Fruit fly (Drosophila melanogaster) whole organism, embryonic: ENCODE results near the gene CG45428.

Source experiments
- Ada2b ChIP-seq: fragments of 200-800 bp; sonication (Bioruptor generic); IDR thresholded peaks from 2 replicates; pipeline ENCODE4 v1.3.6; 2022; ENCODE audit warnings: missing biosample characterization, missing genetic modification characterization
- Aef1 ChIP-seq: fragments of 200-800 bp; sonication (Bioruptor generic); IDR thresholded peaks from 3 replicates; pipeline ENCODE4 v1.3.6; 2022; ENCODE audit warnings: missing biosample characterization, missing genetic modification characterization
- Atf3 ChIP-seq: fragments of 200-800 bp; sonication (Bioruptor generic); optimal IDR thresholded peaks from 3 replicates; lab custom pipeline; 2016; ENCODE audit warnings: missing biosample characterization, missing genetic modification characterization
- CG1233 ChIP-seq: fragments of 200-800 bp; sonication (Bioruptor generic); optimal IDR thresholded peaks from 4 replicates; lab custom pipeline; 2018; ENCODE audit warnings: missing biosample characterization, mild to moderate bottlenecking, missing genetic modification characterization
- CG13123 ChIP-seq: fragments of 200-800 bp; sonication (Bioruptor generic); optimal IDR thresholded peaks from 2 replicates; lab custom pipeline; 2016; ENCODE audit warnings: missing biosample characterization, missing genetic modification characterization
- CG13296 ChIP-seq: fragments of 200-800 bp; sonication (Bioruptor generic); optimal IDR thresholded peaks from 3 replicates; lab custom pipeline; 2018; ENCODE audit warnings: missing biosample characterization, mild to moderate bottlenecking, missing genetic modification characterization
- CG13894 ChIP-seq: fragments of 200-800 bp; sonication (Bioruptor generic); optimal IDR thresholded peaks from 3 replicates; lab custom pipeline; 2018; ENCODE audit warnings: missing biosample characterization, mild to moderate bottlenecking, missing genetic modification characterization, moderate library complexity
- CG15011 ChIP-seq: fragments of 200-800 bp; sonication (Bioruptor generic); optimal IDR thresholded peaks from 3 replicates; lab custom pipeline; 2018; ENCODE audit warnings: missing biosample characterization, mild to moderate bottlenecking, missing genetic modification characterization
- CG15269 ChIP-seq: fragments of 200-800 bp; sonication (Bioruptor generic); optimal IDR thresholded peaks from 2 replicates; lab custom pipeline; 2018; ENCODE audit warnings: missing biosample characterization, mild to moderate bottlenecking, missing genetic modification characterization, moderate library complexity
- CG17186 ChIP-seq: fragments of 200-800 bp; sonication (Bioruptor generic); optimal IDR thresholded peaks from 3 replicates; lab custom pipeline; 2017; ENCODE audit warnings: missing biosample characterization, missing genetic modification reagents, missing genetic modification characterization
- CG17802 ChIP-seq: fragments of 200-800 bp; sonication (Bioruptor generic); optimal IDR thresholded peaks from 2 replicates; lab custom pipeline; 2018; ENCODE audit warnings: missing biosample characterization, mild to moderate bottlenecking, missing genetic modification characterization, moderate library complexity
- CG1832 ChIP-seq: fragments of 200-800 bp; sonication (Bioruptor generic); optimal IDR thresholded peaks from 2 replicates; lab custom pipeline; 2017; ENCODE audit warnings: missing biosample characterization, mild to moderate bottlenecking, missing genetic modification characterization, inconsistent platforms
- CG18619 ChIP-seq: fragments of 200-800 bp; sonication (Bioruptor generic); optimal IDR thresholded peaks from 3 replicates; lab custom pipeline; 2017; ENCODE audit warnings: missing biosample characterization, mild to moderate bottlenecking, missing genetic modification characterization
- CG2129 ChIP-seq: fragments of 200-800 bp; sonication (Bioruptor generic); IDR thresholded peaks from 2 replicates; pipeline ENCODE4 v1.3.6; 2022; ENCODE audit warnings: missing biosample characterization, missing genetic modification characterization; ENCODE audit not compliant: partially characterized antibody
- CG2889 ChIP-seq: fragments of 200-800 bp; sonication (Bioruptor generic); IDR thresholded peaks from 3 replicates; pipeline ENCODE4 v1.3.6; 2022; ENCODE audit warnings: missing biosample characterization, missing genetic modification characterization
- CG34224 ChIP-seq: fragments of 200-800 bp; sonication (Bioruptor generic); IDR thresholded peaks from 3 replicates; pipeline ENCODE4 v1.3.6; 2022; ENCODE audit warnings: missing biosample characterization, missing genetic modification characterization; ENCODE audit not compliant: partially characterized antibody
- CG42726 ChIP-seq: fragments of 200-800 bp; sonication (Bioruptor generic); IDR thresholded peaks from 2 replicates; pipeline ENCODE4 v1.3.6; 2022; ENCODE audit warnings: missing biosample characterization, missing genetic modification characterization; ENCODE audit not compliant: partially characterized antibody
- CG6689 ChIP-seq: fragments of 200-800 bp; sonication (Bioruptor generic); IDR thresholded peaks from 2 replicates; pipeline ENCODE4 v1.3.6; 2022; ENCODE audit warnings: missing biosample characterization, missing genetic modification characterization
- CG6791 ChIP-seq: fragments of 200-800 bp; sonication (Bioruptor generic); IDR thresholded peaks from 3 replicates; pipeline ENCODE4 v1.3.6; 2022; ENCODE audit warnings: missing biosample characterization, missing genetic modification characterization; ENCODE audit not compliant: partially characterized antibody
- CG8478 ChIP-seq: fragments of >200 bp; optimal IDR thresholded peaks from 2 replicates; lab custom pipeline; 2018
- CG8765 ChIP-seq: fragments of 200-800 bp; sonication (Bioruptor generic); IDR thresholded peaks from 2 replicates; pipeline ENCODE4 v1.3.6; 2022; ENCODE audit warnings: missing biosample characterization, missing genetic modification characterization
- CTCF ChIP-seq: fragments of 200-800 bp; sonication (Bioruptor generic); optimal IDR thresholded peaks from 2 replicates; lab custom pipeline; 2017; ENCODE audit warnings: missing biosample characterization, mild to moderate bottlenecking, missing genetic modification characterization, moderate library complexity
- ERR ChIP-seq: fragments of 200-800 bp; sonication (Bioruptor generic); optimal IDR thresholded peaks from 2 replicates; lab custom pipeline; 2016; ENCODE audit warnings: missing biosample characterization, missing genetic modification characterization
- Ets97D ChIP-seq: fragments of 200-800 bp; sonication (Bioruptor generic); optimal IDR thresholded peaks from 3 replicates; lab custom pipeline; 2016; ENCODE audit warnings: missing biosample characterization, missing genetic modification characterization
- HLH4C ChIP-seq: fragments of 200-800 bp; sonication (Bioruptor generic); IDR thresholded peaks from 3 replicates; pipeline ENCODE4 v1.3.6; 2022; ENCODE audit warnings: missing biosample characterization, missing genetic modification characterization; ENCODE audit not compliant: partially characterized antibody
- HLHmδ ChIP-seq: fragments of 200-800 bp; sonication (Bioruptor generic); optimal IDR thresholded peaks from 2 replicates; lab custom pipeline; 2018; ENCODE audit warnings: missing biosample characterization, mild to moderate bottlenecking, missing genetic modification characterization, moderate library complexity
- Hmr ChIP-seq: fragments of 200-800 bp; sonication (Bioruptor generic); optimal IDR thresholded peaks from 3 replicates; lab custom pipeline; 2017; ENCODE audit warnings: mild to moderate bottlenecking, missing biosample characterization, missing genetic modification reagents, missing genetic modification characterization
- Lpt ChIP-seq: fragments of >200 bp; optimal IDR thresholded peaks from 2 replicates; lab custom pipeline; 2018; ENCODE audit warnings: missing biosample characterization, missing genetic modification characterization
- MBD-R2 ChIP-seq: fragments of 200-800 bp; sonication (Bioruptor generic); IDR thresholded peaks from 2 replicates; pipeline ENCODE4 v1.3.6; 2022; ENCODE audit warnings: missing biosample characterization, missing genetic modification characterization
- MESR4 ChIP-seq: fragments of 200-800 bp; sonication (Bioruptor generic); optimal IDR thresholded peaks from 2 replicates; lab custom pipeline; 2018; ENCODE audit warnings: missing biosample characterization, mild to moderate bottlenecking, missing genetic modification characterization, moderate library complexity
- Med ChIP-seq: fragments of 200-800 bp; sonication (Bioruptor generic); peaks from one replicate; lab custom pipeline; 2016; ENCODE audit warnings: missing biosample characterization, missing genetic modification characterization, mild to moderate bottlenecking, inconsistent platforms, moderate library complexity
- Optix ChIP-seq: fragments of 200-800 bp; sonication (Bioruptor generic); IDR thresholded peaks from 3 replicates; pipeline ENCODE4 v1.3.6; 2022; ENCODE audit warnings: missing biosample characterization, missing genetic modification characterization
- Pdp1 ChIP-seq, 2 experiments: fragments of 200-800 bp; sonication (Bioruptor generic); optimal IDR thresholded peaks; 3 replicates each; lab custom pipeline; 2016; ENCODE audit warnings: missing biosample characterization in 2 of 2, missing genetic modification characterization in 2 of 2, mild to moderate bottlenecking in 1 of 2, moderate library complexity in 1 of 2
- Ptx1 ChIP-seq: fragments of 200-800 bp; sonication (Bioruptor generic); IDR thresholded peaks from 2 replicates; pipeline ENCODE4 v1.3.6; 2022; ENCODE audit warnings: missing biosample characterization, missing genetic modification characterization
- Rx ChIP-seq: fragments of 200-800 bp; sonication (Bioruptor generic); IDR thresholded peaks from 2 replicates; pipeline ENCODE4 v1.3.6; 2022; ENCODE audit warnings: missing biosample characterization, missing genetic modification characterization
- Six4 ChIP-seq: fragments of 200-800 bp; sonication (Bioruptor generic); optimal IDR thresholded peaks from 2 replicates; lab custom pipeline; 2016; ENCODE audit warnings: missing biosample characterization, missing genetic modification characterization
- Sox102F ChIP-seq: fragments of 200-800 bp; sonication (Bioruptor generic); optimal IDR thresholded peaks from 2 replicates; lab custom pipeline; 2018; ENCODE audit warnings: missing biosample characterization, mild to moderate bottlenecking, missing genetic modification characterization, moderate library complexity
- al ChIP-seq: fragments of 200-800 bp; sonication (Bioruptor generic); IDR thresholded peaks from 2 replicates; pipeline ENCODE4 v1.3.6; 2022; ENCODE audit warnings: missing biosample characterization, missing genetic modification characterization
- exex ChIP-seq: fragments of 200-800 bp; sonication (Bioruptor generic); optimal IDR thresholded peaks from 4 replicates; lab custom pipeline; 2018; ENCODE audit warnings: missing biosample characterization, mild to moderate bottlenecking, missing genetic modification characterization, moderate library complexity
- eyg ChIP-seq: fragments of 200-800 bp; sonication (Bioruptor generic); optimal IDR thresholded peaks from 3 replicates; lab custom pipeline; 2016; ENCODE audit warnings: missing biosample characterization, missing genetic modification characterization
- hbn ChIP-seq: fragments of 200-800 bp; sonication (Bioruptor generic); IDR thresholded peaks from 2 replicates; pipeline ENCODE4 v1.3.6; 2022; ENCODE audit warnings: missing biosample characterization, missing genetic modification characterization; ENCODE audit not compliant: partially characterized antibody
- p53 ChIP-seq: fragments of 200-800 bp; sonication (Bioruptor generic); optimal IDR thresholded peaks from 2 replicates; lab custom pipeline; 2016; ENCODE audit warnings: missing biosample characterization, missing genetic modification characterization
- pan ChIP-seq, 4 experiments: fragments of >200 bp in 3 of 4; fragments of 200-800 bp in 1 of 4; sonication (Bioruptor generic) in 1 of 4; optimal IDR thresholded peaks in 3 of 4; IDR thresholded peaks in 1 of 4; 2 replicates each; pipeline versions ENCODE4 v1.3.6 to Lab custom; 2017 to 2022; ENCODE audit warnings: missing biosample characterization in 2 of 4, missing genetic modification characterization in 2 of 4, mixed read lengths in 1 of 4
- pros ChIP-seq: fragments of 200-800 bp; sonication (Bioruptor generic); optimal IDR thresholded peaks from 3 replicates; lab custom pipeline; 2019; ENCODE audit warnings: missing biosample characterization, mild to moderate bottlenecking, missing genetic modification characterization, moderate library complexity
- pum ChIP-seq: fragments of 200-800 bp; sonication (Bioruptor generic); optimal IDR thresholded peaks from 2 replicates; lab custom pipeline; 2016; ENCODE audit warnings: missing biosample characterization, missing genetic modification characterization
- ranshi ChIP-seq: fragments of 200-800 bp; sonication (Bioruptor generic); IDR thresholded peaks from 2 replicates; pipeline ENCODE4 v1.3.6; 2022; ENCODE audit warnings: missing biosample characterization, missing genetic modification characterization
- repo ChIP-seq: fragments of 200-800 bp; sonication (Bioruptor generic); optimal IDR thresholded peaks from 2 replicates; lab custom pipeline; 2016; ENCODE audit warnings: missing biosample characterization, missing genetic modification characterization
- sd ChIP-seq: fragments of 200-800 bp; sonication (Bioruptor generic); optimal IDR thresholded peaks from 3 replicates; lab custom pipeline; 2018; ENCODE audit warnings: missing biosample characterization, mild to moderate bottlenecking, missing genetic modification characterization, moderate library complexity
- unc-4 ChIP-seq: fragments of 200-800 bp; sonication (Bioruptor generic); IDR thresholded peaks from 2 replicates; pipeline ENCODE4 v1.3.6; 2022; ENCODE audit warnings: missing biosample characterization, missing genetic modification characterization; ENCODE audit not compliant: partially characterized antibody

Gene CG45428

dm6 chr3L:22865061-22865418 is 28.2 kb upstream of the CG45428 start (continued):
- no peak for TF ChIP-seq unc-4 (GFP tag; lab: Robert Waterston, UW)
- no peak for TF ChIP-seq CG2129
- peak; percentile 66 for TF ChIP-seq al (GFP tag; lab: Robert Waterston, UW)
- no peak for TF ChIP-seq CG17186 (GFP tag; lab: Kevin White, UChicago)
- no peak for TF ChIP-seq Ets97D (GFP tag; lab: Kevin White, UChicago)
- TF ChIP-seq ERR = no peak
- TF ChIP-seq Atf3 (GFP tag; lab: Kevin White, UChicago) = peak; percentile 12
- TF ChIP-seq Sox102F (GFP tag; lab: Kevin White, UChicago) = peak; percentile 85
- peak; percentile 26 for TF ChIP-seq Six4 (GFP tag; lab: Kevin White, UChicago)
- no peak for TF ChIP-seq eyg (GFP tag; lab: Kevin White, UChicago)
- TF ChIP-seq CG13123 = peak; percentile 37
- peak; percentile 84 for TF ChIP-seq Hmr (GFP tag; lab: Kevin White, UChicago)
- peak; percentile 69; the same call in 1 of the 2 replicates for TF ChIP-seq CG6689
- TF ChIP-seq pum (GFP tag; lab: Kevin White, UChicago) = no peak
- TF ChIP-seq MBD-R2 (GFP tag; lab: Robert Waterston, UW) = no peak
- TF ChIP-seq HLHmδ (GFP tag; lab: Kevin White, UChicago) = no peak
- no peak for TF ChIP-seq CTCF (GFP tag; lab: Kevin White, UChicago)
- TF ChIP-seq Med (GFP tag; lab: Kevin White, UChicago) = peak; percentile 56
- no peak for TF ChIP-seq CG8765
- 0 out of 3 replicates have a peak, but pooled peaks have one; percentile 22 for TF ChIP-seq Optix
- peak; percentile 69 for TF ChIP-seq Ptx1 (GFP tag; lab: Robert Waterston, UW)
- TF ChIP-seq MESR4 (GFP tag; lab: Kevin White, UChicago) = no peak
- peak; percentile 41; the same call in 2 of the 3 replicates for TF ChIP-seq Aef1
- no peak for TF ChIP-seq CG8478 (lab: Kevin White, UChicago)
- TF ChIP-seq p53 (GFP tag; lab: Kevin White, UChicago) = no peak
- TF ChIP-seq CG42726 (GFP tag; lab: Robert Waterston, UW) = no peak
- peak; percentile 72; the same call in 1 of the 3 replicates for TF ChIP-seq CG2889
- peak; percentile 55 for TF ChIP-seq CG13296 (GFP tag; lab: Kevin White, UChicago)
- TF ChIP-seq exex (tag; lab: Kevin White, UChicago) = no peak
- peak; percentile 37 for TF ChIP-seq CG13894 (tag; lab: Kevin White, UChicago)
- TF ChIP-seq CG18619 (GFP tag; lab: Kevin White, UChicago) = peak; percentile 73
- TF ChIP-seq CG15011 = peak; percentile 35
- no peak for TF ChIP-seq pan (optimal IDR thresholded peaks at IDR 0.05; lab: Kevin White, UChicago)
- peak in 1 of 2 experiments; percentile 77 for TF ChIP-seq pan (GFP tag; optimal IDR thresholded peaks at IDR 0.05 in 1 of 2, IDR thresholded peaks at IDR 0.05 in 1 of 2)

dm6 chr3L:22864254-22865060 is 27.6 kb upstream of the CG45428 start, which contains the start of gene CG33170:
Gene CG33170 (plus strand): TSS chr3L:22864600.
- TF ChIP-seq unc-4 (GFP tag; lab: Robert Waterston, UW) (0 out of 2 replicates have a peak, but pooled peaks have one; percentile 10), ranshi (GFP tag; lab: Robert Waterston, UW) (no peak), Ada2b (GFP tag; lab: Robert Waterston, UW) (no peak), CG17802 (tag; lab: Kevin White, UChicago) (no peak), HLHmδ (GFP tag; lab: Kevin White, UChicago) (no peak), CG15269 (tag; lab: Kevin White, UChicago) (no peak), Pdp1 (GFP tag; optimal IDR thresholded peaks at IDR 0.05; lab: Kevin White, UChicago) (peak in 1 of 2 experiments; percentile 98), CG1233 (GFP tag; lab: Kevin White, UChicago) (peak; percentile 9), CG6791 (no peak), repo (no peak), Rx (no peak), sd (tag; lab: Kevin White, UChicago) (peak; percentile 66), HLH4C (GFP tag; lab: Robert Waterston, UW) (0 out of 3 replicates have a peak, but pooled peaks have one; percentile 36), CG34224 (GFP tag; lab: Robert Waterston, UW) (no peak), CG1832 (GFP tag; lab: Kevin White, UChicago) (no peak), Lpt (no peak), pros (GFP tag; lab: Kevin White, UChicago) (peak; percentile 31), hbn (GFP tag; lab: Robert Waterston, UW) (no peak)
